Worm (Caenorhabditis elegans) whole organism, L4 larva: ENCODE results near the gene fbxb-78.

ENCODE experiments used
- D1046.2 ChIP-seq: fragments of 200-800 bp; sonication (Bioruptor generic); IDR thresholded peaks from 2 replicates; pipeline ENCODE4 v1.3.6; 2022; ENCODE audit warnings: missing genetic modification characterization, missing compliant biosample characterization
- F37D6.2 ChIP-seq: sonication (generic microtip); optimal IDR thresholded peaks from 2 replicates; lab custom pipeline; 2016; ENCODE audit warnings: mild to moderate bottlenecking, missing genetic modification characterization, missing compliant biosample characterization
- F44E2.7 ChIP-seq: fragments of 200-800 bp; sonication (Bioruptor generic); IDR thresholded peaks from 2 replicates; pipeline ENCODE4 v2.1.2; 2022; ENCODE audit warnings: missing genetic modification characterization, missing compliant biosample characterization
- F49E8.2 ChIP-seq: sonication (generic microtip); optimal IDR thresholded peaks from 2 replicates; lab custom pipeline; 2016; ENCODE audit warnings: missing compliant biosample characterization, mild to moderate bottlenecking, missing genetic modification characterization, borderline replicate concordance
- Y105C5A.15 ChIP-seq: fragments of 200-800 bp; sonication (Bioruptor generic); IDR thresholded peaks from 2 replicates; pipeline ENCODE4 v1.3.6; 2022; ENCODE audit warnings: missing genetic modification characterization, missing compliant biosample characterization
- aha-1 ChIP-seq: fragments of 150-350 bp; peaks from one replicate; lab custom pipeline; 2014; ENCODE audit warnings: missing biosample characterization, missing genetic modification characterization
- aly-2 ChIP-seq: sonication (generic microtip); optimal IDR thresholded peaks from 2 replicates; lab custom pipeline; 2018; ENCODE audit warnings: missing biosample characterization, missing genetic modification characterization
- ama-1 ChIP-seq: fragments of 150-350 bp; optimal IDR thresholded peaks from 2 replicates; lab custom pipeline; 2014; ENCODE audit warnings: inconsistent platforms, mixed read lengths
- ceh-82 ChIP-seq: sonication (generic microtip); optimal IDR thresholded peaks from 2 replicates; lab custom pipeline; 2017; ENCODE audit warnings: missing biosample characterization, missing genetic modification characterization
- cey-2 ChIP-seq: sonication (generic microtip); optimal IDR thresholded peaks from 3 replicates; lab custom pipeline; 2017; ENCODE audit warnings: missing genetic modification characterization, mild to moderate bottlenecking, missing compliant biosample characterization, antibody characterized with exemption, borderline replicate concordance; ENCODE audit not compliant: insufficient read depth
- ctbp-1 ChIP-seq: fragments of 200-800 bp; sonication (Bioruptor generic); IDR thresholded peaks from 2 replicates; pipeline ENCODE4 v1.3.6; 2022; ENCODE audit warnings: missing genetic modification reagents, missing genetic modification characterization, missing compliant biosample characterization
- daf-16 ChIP-seq, 3 experiments: sonication (generic microtip); optimal IDR thresholded peaks; 2 replicates each; lab custom pipeline; 2016 to 2017; ENCODE audit warnings: missing genetic modification characterization in 3 of 3, missing genetic modification reagents in 3 of 3, mild to moderate bottlenecking in 2 of 3, missing compliant biosample characterization in 2 of 3, missing biosample characterization in 1 of 3, moderate library complexity in 1 of 3
- dmd-6 ChIP-seq: fragments of 200-800 bp; sonication (Bioruptor generic); IDR thresholded peaks from 2 replicates; pipeline ENCODE4 v1.3.6; 2022; ENCODE audit warnings: missing genetic modification reagents, missing genetic modification characterization, missing compliant biosample characterization
- dpl-1 ChIP-seq: fragments of 150-350 bp; optimal IDR thresholded peaks from 2 replicates; lab custom pipeline; 2014; ENCODE audit warnings: missing biosample characterization, missing genetic modification reagents, missing genetic modification characterization
- egl-43 ChIP-seq: fragments of 200-800 bp; sonication (Bioruptor generic); IDR thresholded peaks from 2 replicates; pipeline ENCODE4 v1.3.6; 2022; ENCODE audit warnings: missing genetic modification reagents, missing genetic modification characterization, missing compliant biosample characterization
- fos-1 ChIP-seq: fragments of 150-350 bp; optimal IDR thresholded peaks from 2 replicates; lab custom pipeline; 2014; ENCODE audit warnings: missing biosample characterization, missing genetic modification characterization
- gei-8 ChIP-seq: fragments of 200-800 bp; sonication (Bioruptor generic); optimal IDR thresholded peaks from 2 replicates; lab custom pipeline; 2018; ENCODE audit warnings: mild to moderate bottlenecking, missing genetic modification characterization, missing compliant biosample characterization
- hif-1 ChIP-seq, 2 experiments: sonication (generic microtip); optimal IDR thresholded peaks; 2 replicates each; lab custom pipeline; 2016 to 2017; ENCODE audit warnings: missing compliant biosample characterization in 2 of 2, missing genetic modification characterization in 2 of 2, missing genetic modification reagents in 2 of 2, missing genotype in 2 of 2, mild to moderate bottlenecking in 1 of 2
- hlh-11 ChIP-seq: fragments of 200-800 bp; sonication (Bioruptor generic); optimal IDR thresholded peaks from 2 replicates; lab custom pipeline; 2018; ENCODE audit warnings: mild to moderate bottlenecking, missing genetic modification characterization, missing compliant biosample characterization
- hlh-30 ChIP-seq: sonication (generic microtip); optimal IDR thresholded peaks from 2 replicates; lab custom pipeline; 2017; ENCODE audit warnings: antibody characterized with exemption, mild to moderate bottlenecking, missing genetic modification characterization, missing compliant biosample characterization; ENCODE audit not compliant: insufficient read depth
- hmg-1.1 ChIP-seq: fragments of 200-800 bp; sonication (Bioruptor generic); IDR thresholded peaks from 2 replicates; pipeline ENCODE4 v1.3.6; 2022; ENCODE audit warnings: missing genetic modification reagents, missing genetic modification characterization, missing compliant biosample characterization
- jun-1 ChIP-seq: fragments of 150-350 bp; optimal IDR thresholded peaks from 2 replicates; lab custom pipeline; 2014; ENCODE audit warnings: missing biosample characterization, missing genetic modification reagents, missing genetic modification characterization
- lin-1 ChIP-seq: fragments of 200-800 bp; sonication (Bioruptor generic); IDR thresholded peaks from 2 replicates; pipeline ENCODE4 v1.3.6; 2022; ENCODE audit warnings: missing genetic modification reagents, missing genetic modification characterization, missing compliant biosample characterization
- lin-13 ChIP-seq: fragments of 150-350 bp; optimal IDR thresholded peaks from 2 replicates; lab custom pipeline; 2014; ENCODE audit warnings: missing biosample characterization, missing genetic modification reagents, missing genetic modification characterization
- lin-15B ChIP-seq: fragments of 150-350 bp; sonication (generic microtip); optimal IDR thresholded peaks from 3 replicates; lab custom pipeline; 2014; ENCODE audit warnings: missing biosample characterization, missing genetic modification characterization
- lin-38 ChIP-seq: fragments of 200-800 bp; sonication (Bioruptor generic); IDR thresholded peaks from 2 replicates; pipeline ENCODE4 v1.3.6; 2022; ENCODE audit warnings: missing genetic modification reagents, missing genetic modification characterization, missing compliant biosample characterization
- lsy-2 ChIP-seq, 2 experiments: fragments of 150-350 bp in 1 of 2; sonication (generic microtip) in 1 of 2; optimal IDR thresholded peaks; 2 replicates each; lab custom pipeline; 2014 to 2017; ENCODE audit warnings: missing biosample characterization in 2 of 2, missing genetic modification characterization in 2 of 2
- madf-5 ChIP-seq, 2 experiments: fragments of 200-800 bp; sonication (Bioruptor generic); IDR thresholded peaks; 2 replicates each; pipeline ENCODE4 v1.3.6; 2022; ENCODE audit warnings: missing compliant biosample characterization in 2 of 2, missing genetic modification characterization in 2 of 2
- mdl-1 ChIP-seq, 2 experiments: fragments of 150-350 bp in 1 of 2; sonication (generic microtip) in 1 of 2; optimal IDR thresholded peaks; 2 replicates each; lab custom pipeline; 2014 to 2017; ENCODE audit warnings: missing biosample characterization in 2 of 2, missing genetic modification characterization in 2 of 2
- mes-2 ChIP-seq: sonication (generic microtip); optimal IDR thresholded peaks from 2 replicates; lab custom pipeline; 2016; ENCODE audit warnings: missing genotype, mild to moderate bottlenecking, missing genetic modification characterization, missing compliant biosample characterization; ENCODE audit not compliant: poor library complexity, severe bottlenecking
- nhr-10 ChIP-seq: fragments of 150-350 bp; optimal IDR thresholded peaks from 2 replicates; lab custom pipeline; 2014; ENCODE audit warnings: missing biosample characterization, missing genetic modification characterization
- nhr-102 ChIP-seq: sonication (generic microtip); optimal IDR thresholded peaks from 2 replicates; lab custom pipeline; 2016; ENCODE audit warnings: mild to moderate bottlenecking, missing genetic modification characterization, moderate library complexity, missing compliant biosample characterization
- nhr-11 ChIP-seq: fragments of 150-350 bp; optimal IDR thresholded peaks from 2 replicates; lab custom pipeline; 2014; ENCODE audit warnings: missing biosample characterization, missing genetic modification characterization
- nhr-111 ChIP-seq: fragments of 200-800 bp; sonication (Bioruptor generic); optimal IDR thresholded peaks from 2 replicates; lab custom pipeline; 2018; ENCODE audit warnings: mild to moderate bottlenecking, missing genetic modification characterization, missing compliant biosample characterization
- nhr-237 ChIP-seq: sonication (generic microtip); optimal IDR thresholded peaks from 2 replicates; lab custom pipeline; 2017; ENCODE audit warnings: missing biosample characterization, missing genetic modification characterization
- nhr-28 ChIP-seq: fragments of 150-350 bp; optimal IDR thresholded peaks from 2 replicates; lab custom pipeline; 2014; ENCODE audit warnings: missing biosample characterization, missing genetic modification characterization
- nhr-41 ChIP-seq: fragments of 200-800 bp; sonication (Bioruptor generic); IDR thresholded peaks from 2 replicates; pipeline ENCODE4 v1.3.6; 2022; ENCODE audit warnings: missing genetic modification reagents, missing genetic modification characterization, missing compliant biosample characterization
- nhr-42 ChIP-seq: fragments of 200-800 bp; sonication (Bioruptor generic); IDR thresholded peaks from 2 replicates; pipeline ENCODE4 v1.3.6; 2022; ENCODE audit warnings: missing genetic modification characterization, missing compliant biosample characterization
- nhr-77 ChIP-seq: fragments of 150-350 bp; optimal IDR thresholded peaks from 2 replicates; lab custom pipeline; 2014; ENCODE audit warnings: missing biosample characterization, missing genetic modification characterization
- pha-4 ChIP-seq, 2 experiments: fragments of 150-350 bp in 1 of 2; fragments of 200-800 bp in 1 of 2; sonication (Bioruptor generic) in 1 of 2; IDR thresholded peaks in 1 of 2; optimal IDR thresholded peaks in 1 of 2; 2 replicates each; pipeline versions ENCODE4 v1.3.6 to Lab custom; 2014 to 2022; ENCODE audit warnings: missing genetic modification characterization in 2 of 2, missing genetic modification reagents in 2 of 2, missing biosample characterization in 1 of 2, missing compliant biosample characterization in 1 of 2
- pqm-1 ChIP-seq: sonication (generic microtip); optimal IDR thresholded peaks from 2 replicates; lab custom pipeline; 2017; ENCODE audit warnings: missing biosample characterization, missing genetic modification characterization
- set-16 ChIP-seq: fragments of 200-800 bp; sonication (Bioruptor generic); IDR thresholded peaks from 2 replicates; pipeline ENCODE4 v1.3.6; 2022; ENCODE audit warnings: missing genetic modification reagents, missing genetic modification characterization, missing compliant biosample characterization
- snpc-1.2 ChIP-seq: fragments of 200-800 bp; sonication (Bioruptor generic); IDR thresholded peaks from 2 replicates; pipeline ENCODE4 v1.3.6; 2022; ENCODE audit warnings: missing genetic modification reagents, missing genetic modification characterization, missing compliant biosample characterization
- spr-1 ChIP-seq: sonication (generic microtip); optimal IDR thresholded peaks from 2 replicates; lab custom pipeline; 2016; ENCODE audit warnings: mild to moderate bottlenecking, missing genetic modification characterization, missing compliant biosample characterization
- spr-3 ChIP-seq: fragments of 200-800 bp; sonication (Bioruptor generic); optimal IDR thresholded peaks from 2 replicates; lab custom pipeline; 2018; ENCODE audit warnings: mild to moderate bottlenecking, missing genetic modification characterization, missing compliant biosample characterization
- tra-1 ChIP-seq: fragments of 200-800 bp; sonication (Bioruptor generic); IDR thresholded peaks from 2 replicates; pipeline ENCODE4 v1.3.6; 2022; ENCODE audit warnings: missing genetic modification reagents, missing genetic modification characterization, missing compliant biosample characterization
- unc-39 ChIP-seq: sonication (generic microtip); optimal IDR thresholded peaks from 2 replicates; lab custom pipeline; 2017; ENCODE audit warnings: missing biosample characterization, missing genetic modification characterization
- zfp-2 ChIP-seq: sonication (generic microtip); optimal IDR thresholded peaks from 2 replicates; lab custom pipeline; 2016; ENCODE audit warnings: mild to moderate bottlenecking, missing genetic modification characterization, missing compliant biosample characterization
- zip-2 ChIP-seq: fragments of 150-350 bp; optimal IDR thresholded peaks from 2 replicates; lab custom pipeline; 2014; ENCODE audit warnings: missing biosample characterization, missing genetic modification characterization

The fbxb-78 gene

DNA sequence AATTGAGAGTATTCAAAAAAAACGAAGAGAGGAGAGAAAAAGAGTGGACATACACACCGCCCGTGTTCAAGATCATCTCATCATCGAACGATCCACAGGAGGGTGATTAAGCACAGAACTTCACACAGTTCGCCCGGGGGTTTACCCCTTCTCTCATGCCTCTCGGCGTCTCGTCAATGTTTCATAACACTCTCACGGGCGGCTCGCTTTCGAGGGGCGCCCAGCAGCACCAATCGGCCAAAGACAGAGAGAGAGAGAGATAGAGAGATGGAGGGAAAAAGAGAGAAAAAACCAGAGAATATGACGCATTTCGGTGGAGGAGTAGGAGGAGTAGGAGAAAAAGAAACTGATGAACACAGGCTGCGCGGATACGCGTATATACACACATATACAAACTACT is 32.2 kb upstream of the fbxb-78 start (continued):
- TF ChIP-seq fos-1 (tag; lab: Kevin White, UChicago) (no peak), mdl-1 (tag; optimal IDR thresholded peaks at IDR 0.05; lab: Kevin White, UChicago) (peak in 1 of 2 experiments; percentile 56), ama-1 (lab: Kevin White, UChicago) (peak; percentile 24), ctbp-1 (GFP tag; lab: Robert Waterston, UW) (peak; percentile 62; the same call in 1 of the 2 replicates), nhr-237 (tag; lab: Kevin White, UChicago) (no peak), aha-1 (tag; lab: Kevin White, UChicago) (no peak), snpc-1.2 (GFP tag; lab: Robert Waterston, UW) (no peak), F37D6.2 (tag; lab: Kevin White, UChicago) (peak; percentile 35), aly-2 (tag; lab: Kevin White, UChicago) (no peak), daf-16 (GFP tag; optimal IDR thresholded peaks at IDR 0.05; lab: Kevin White, UChicago) (no peak), daf-16 (tag; optimal IDR thresholded peaks at IDR 0.05; lab: Kevin White, UChicago) (peak; percentile 42), lin-38 (GFP tag; lab: Robert Waterston, UW) (peak; percentile 67), dmd-6 (peak; percentile 70; the same call in 1 of the 2 replicates), spr-1 (tag; lab: Kevin White, UChicago) (no peak), nhr-28 (tag; lab: Kevin White, UChicago) (peak; percentile 86), dpl-1 (GFP tag; lab: Kevin White, UChicago) (peak; percentile 22), nhr-11 (peak; percentile 62), nhr-42 (GFP tag; lab: Robert Waterston, UW) (0 out of 2 replicates have a peak, but pooled peaks have one; percentile 48), D1046.2 (GFP tag; lab: Robert Waterston, UW) (0 out of 2 replicates have a peak, but pooled peaks have one; percentile 33), F44E2.7 (GFP tag; lab: Robert Waterston, UW) (no peak), F49E8.2 (tag; lab: Kevin White, UChicago) (no peak), lin-15B (tag; lab: Kevin White, UChicago) (no peak), tra-1 (GFP tag; lab: Robert Waterston, UW) (no peak), pha-4 (GFP tag; IDR thresholded peaks at IDR 0.05; lab: Robert Waterston, UW) (0 out of 2 replicates have a peak, but pooled peaks have one; percentile 15), pha-4 (tag; optimal IDR thresholded peaks at IDR 0.05; lab: Kevin White, UChicago) (no peak), zfp-2 (no peak), Y105C5A.15 (GFP tag; lab: Robert Waterston, UW) (no peak), nhr-102 (tag; lab: Kevin White, UChicago) (no peak), hlh-11 (peak; percentile 90), hif-1 (tag; optimal IDR thresholded peaks at IDR 0.05; lab: Kevin White, UChicago) (peak in 1 of 2 experiments; percentile 42), egl-43 (peak; percentile 52; the same call in 1 of the 2 replicates), cey-2 (tag; lab: Kevin White, UChicago) (no peak), nhr-77 (tag; lab: Kevin White, UChicago) (peak; percentile 43), set-16 (GFP tag; lab: Robert Waterston, UW) (peak; percentile 73), mes-2 (tag; lab: Kevin White, UChicago) (peak; percentile 77), madf-5 (GFP tag; IDR thresholded peaks at IDR 0.05; lab: Robert Waterston, UW) (no peak), nhr-41 (GFP tag; lab: Robert Waterston, UW) (no peak), gei-8 (GFP tag; lab: Kevin White, UChicago) (no peak), hlh-30 (tag; lab: Kevin White, UChicago) (peak; percentile 48), lin-1 (GFP tag; lab: Robert Waterston, UW) (peak; percentile 61), nhr-10 (no peak), zip-2 (tag; lab: Kevin White, UChicago) (no peak), lin-13 (GFP tag; lab: Kevin White, UChicago) (peak; percentile 68), pqm-1 (peak; percentile 35), ceh-82 (tag; lab: Kevin White, UChicago) (no peak), hmg-1.1 (GFP tag; lab: Robert Waterston, UW) (peak; percentile 82), unc-39 (no peak), jun-1 (tag; lab: Kevin White, UChicago) (no peak), lsy-2 (tag; optimal IDR thresholded peaks at IDR 0.05; lab: Kevin White, UChicago) (peak; percentile 47 to 77), nhr-111 (GFP tag; lab: Kevin White, UChicago) (no peak), spr-3 (GFP tag; lab: Kevin White, UChicago) (no peak)
